Worm (Caenorhabditis elegans): Measurements from ENCODE around the gene best-1.

- no peak for TF ChIP-seq pha-4 (tag; optimal IDR thresholded peaks at IDR 0.05)
- no peak for TF ChIP-seq bed-3 (GFP tag; optimal IDR thresholded peaks at IDR 0.05)
- no peak for TF ChIP-seq unc-39 (tag; optimal IDR thresholded peaks at IDR 0.05)
- no peak for TF ChIP-seq mep-1 (tag; optimal IDR thresholded peaks at IDR 0.05)
- TF ChIP-seq ztf-11 (tag; optimal IDR thresholded peaks at IDR 0.05): no peak
- TF ChIP-seq nhr-237 (tag; optimal IDR thresholded peaks at IDR 0.05): no peak
- TF ChIP-seq lin-32 (GFP tag; optimal IDR thresholded peaks at IDR 0.05): no peak
Measured at ce11 chrIV:13077694-13078093, 31.9 kb downstream of the best-1 start.

Measured in whole organism, mixed stage, embryonic.